Fruit fly (Drosophila melanogaster) whole organism, embryonic: ENCODE results near the gene mRRF1.

Experiments
- C15 ChIP-seq: fragments of 200-800 bp; sonication (Bioruptor generic); IDR thresholded peaks from 3 replicates; pipeline ENCODE4 v1.3.6; 2022; ENCODE audit warnings: missing biosample characterization, missing genetic modification characterization
- CG11560 ChIP-seq: fragments of 200-800 bp; sonication (Bioruptor generic); IDR thresholded peaks from 3 replicates; pipeline ENCODE4 v1.3.6; 2022; ENCODE audit warnings: missing biosample characterization, missing genetic modification characterization
- CG13775 ChIP-seq: fragments of 200-800 bp; sonication (Bioruptor generic); optimal IDR thresholded peaks from 3 replicates; lab custom pipeline; 2017; ENCODE audit warnings: missing biosample characterization, mild to moderate bottlenecking, missing genetic modification characterization
- CG8944 ChIP-seq: fragments of 200-800 bp; sonication (Bioruptor generic); optimal IDR thresholded peaks from 3 replicates; lab custom pipeline; 2016; ENCODE audit warnings: missing biosample characterization, missing genetic modification characterization
- Dfd ChIP-seq, 2 experiments: fragments of >200 bp; optimal IDR thresholded peaks; 2 replicates each; lab custom pipeline; 2017; ENCODE audit warnings: missing biosample characterization in 2 of 2, missing genetic modification characterization in 2 of 2
- H2.0 ChIP-seq: fragments of 200-800 bp; sonication (Bioruptor generic); IDR thresholded peaks from 2 replicates; pipeline ENCODE4 v1.3.6; 2022; ENCODE audit warnings: missing biosample characterization, missing genetic modification characterization
- Hr39 ChIP-seq: fragments of >200 bp; optimal IDR thresholded peaks from 2 replicates; lab custom pipeline; 2017
- Optix ChIP-seq: fragments of 200-800 bp; sonication (Bioruptor generic); IDR thresholded peaks from 3 replicates; pipeline ENCODE4 v1.3.6; 2022; ENCODE audit warnings: missing biosample characterization, missing genetic modification characterization
- fd64A ChIP-seq: fragments of 200-800 bp; sonication (Bioruptor generic); optimal IDR thresholded peaks from 3 replicates; lab custom pipeline; 2018; ENCODE audit warnings: missing biosample characterization, mild to moderate bottlenecking, missing genetic modification characterization
- gem ChIP-seq: fragments of 200-800 bp; sonication (Bioruptor generic); optimal IDR thresholded peaks from 2 replicates; lab custom pipeline; 2019; ENCODE audit warnings: missing biosample characterization, mild to moderate bottlenecking, missing genetic modification characterization, moderate library complexity
- jing ChIP-seq: fragments of 200-800 bp; sonication (Bioruptor generic); optimal IDR thresholded peaks from 2 replicates; lab custom pipeline; 2018; ENCODE audit warnings: missing biosample characterization, mild to moderate bottlenecking, missing genetic modification characterization
- prd ChIP-seq, 3 experiments: fragments of >200 bp in 2 of 3; fragments of 200-800 bp in 1 of 3; sonication (Bioruptor generic) in 1 of 3; optimal IDR thresholded peaks in 2 of 3; IDR thresholded peaks in 1 of 3; 2 replicates in 2 of 3; 3 replicates in 1 of 3; pipeline versions ENCODE4 v1.3.6 to Lab custom; 2017 to 2022; ENCODE audit warnings: missing biosample characterization in 1 of 3, missing genetic modification characterization in 1 of 3

DNA sequence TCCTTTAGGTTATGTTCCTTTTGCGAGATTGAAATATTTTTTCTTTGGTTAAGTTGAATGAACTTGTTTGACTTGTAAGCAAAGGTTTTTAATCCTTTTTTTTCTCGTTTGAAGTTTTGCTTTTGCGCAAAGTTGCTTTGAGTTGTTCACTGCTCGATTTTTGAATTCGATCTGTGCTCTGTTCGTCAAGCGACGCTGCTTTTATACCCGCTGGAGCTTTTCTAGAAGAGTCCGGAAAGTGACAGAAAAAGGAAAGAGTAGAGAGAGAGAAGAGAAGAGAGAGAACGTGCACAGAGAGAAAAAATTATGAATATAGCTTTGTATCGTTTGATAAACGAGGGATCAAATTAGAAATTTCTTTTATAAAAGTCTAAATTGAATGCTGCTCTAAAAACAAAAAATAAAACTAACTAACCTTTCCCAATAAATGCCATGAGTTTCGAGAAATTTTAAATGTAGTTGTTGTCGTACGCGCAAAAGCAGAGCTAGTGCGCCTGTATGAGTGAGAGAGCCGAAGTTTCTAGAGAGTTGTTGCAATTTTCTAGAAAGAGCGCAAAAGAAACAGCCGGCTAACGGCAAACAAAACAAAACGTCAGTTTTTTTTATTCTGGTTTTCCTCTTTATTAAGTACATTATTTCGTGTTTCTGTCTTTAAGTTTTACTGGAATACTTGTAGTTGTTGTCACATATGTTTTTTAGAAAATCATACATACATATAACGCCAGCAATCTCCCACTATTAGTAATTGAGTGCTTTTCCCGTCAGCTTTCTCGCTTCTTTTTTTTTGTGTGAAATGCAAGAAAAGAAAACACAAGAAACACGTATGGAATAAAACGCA, 13.3 kb downstream of the mRRF1 start, which contains the start of gene Hsp26:
- TF ChIP-seq CG13775: peak; percentile 73
- peak; percentile 82 for TF ChIP-seq CG8944 (GFP tag; lab: Kevin White, UChicago)
- TF ChIP-seq Dfd (GFP tag; optimal IDR thresholded peaks at IDR 0.05; lab: Kevin White, UChicago): no peak
- TF ChIP-seq Hr39 (lab: Kevin White, UChicago): no peak
- TF ChIP-seq prd (optimal IDR thresholded peaks at IDR 0.05; lab: Kevin White, UChicago): no peak
- TF ChIP-seq prd (GFP tag; IDR thresholded peaks at IDR 0.05; lab: Robert Waterston, UW): peak; percentile 79
- 0 out of 3 replicates have a peak, but pooled peaks have one; percentile 29 for TF ChIP-seq CG11560
- peak; percentile 23; the same call in 1 of the 3 replicates for TF ChIP-seq Optix (GFP tag; lab: Robert Waterston, UW)
- peak; percentile 57 for TF ChIP-seq jing
- peak; percentile 79 for TF ChIP-seq H2.0 (GFP tag; lab: Robert Waterston, UW)
- no peak for TF ChIP-seq fd64A (GFP tag; lab: Kevin White, UChicago)
- TF ChIP-seq gem (tag; lab: Kevin White, UChicago): peak; percentile 92
- TF ChIP-seq C15 (GFP tag; lab: Robert Waterston, UW): peak; percentile 54; the same call in 1 of the 3 replicates
